Worm (Caenorhabditis elegans): ENCODE results near the gene Y55F3BL.4.

ce11 chrIV:794275-794674 is 10.6 kb upstream of the Y55F3BL.4 start, which contains the start of gene F56B3.4:
- TF ChIP-seq elt-2 (tag; optimal IDR thresholded peaks at IDR 0.05) = no peak
- no peak for TF ChIP-seq nhr-11 (tag; optimal IDR thresholded peaks at IDR 0.05)
- TF ChIP-seq snpc-4 (tag; optimal IDR thresholded peaks at IDR 0.05) = no peak
- no peak for TF ChIP-seq nhr-76 (tag; optimal IDR thresholded peaks at IDR 0.05)
- no peak for TF ChIP-seq rnt-1 (tag; optimal IDR thresholded peaks at IDR 0.05)
- TF ChIP-seq lin-39 (tag; optimal IDR thresholded peaks at IDR 0.05) = no peak
- TF ChIP-seq nhr-28 (tag; optimal IDR thresholded peaks at IDR 0.05) = no peak
- no peak for TF ChIP-seq swsn-7 (tag; optimal IDR thresholded peaks at IDR 0.05)
- TF ChIP-seq ama-1 (optimal IDR thresholded peaks at IDR 0.05) = no peak
